Fruit fly (Drosophila melanogaster): ENCODE measurements around the gene PNUTS.

- TF ChIP-seq CG32532 (GFP tag; IDR thresholded peaks at IDR 0.05) (no peak), CG9932 (GFP tag; IDR thresholded peaks at IDR 0.05) (no peak), CTCF (GFP tag; optimal IDR thresholded peaks at IDR 0.05) (no peak), fu2 (GFP tag; optimal IDR thresholded peaks at IDR 0.05) (no peak), vnd (GFP tag; IDR thresholded peaks at IDR 0.05; ENCODE audit: partially characterized antibody) (no peak), zfh2 (GFP tag; optimal IDR thresholded peaks at IDR 0.05) (no peak), nerfin-2 (GFP tag; IDR thresholded peaks at IDR 0.05; ENCODE audit: partially characterized antibody) (no peak), ttk (GFP tag; IDR thresholded peaks at IDR 0.05) (no peak), Sox102F (GFP tag; optimal IDR thresholded peaks at IDR 0.05) (no peak), her (GFP tag; optimal IDR thresholded peaks at IDR 0.05) (no peak), cg (GFP tag; optimal IDR thresholded peaks at IDR 0.05) (no peak), Max (GFP tag; optimal IDR thresholded peaks at IDR 0.05) (no peak), h (optimal IDR thresholded peaks at IDR 0.05) (no peak)
Observed at dm6 chr2L:847988-848622, 22.2 kb upstream of the PNUTS start.

All from whole organism, embryonic.